Worm (Caenorhabditis elegans): Measurements from ENCODE around the gene tost-1.

DNA sequence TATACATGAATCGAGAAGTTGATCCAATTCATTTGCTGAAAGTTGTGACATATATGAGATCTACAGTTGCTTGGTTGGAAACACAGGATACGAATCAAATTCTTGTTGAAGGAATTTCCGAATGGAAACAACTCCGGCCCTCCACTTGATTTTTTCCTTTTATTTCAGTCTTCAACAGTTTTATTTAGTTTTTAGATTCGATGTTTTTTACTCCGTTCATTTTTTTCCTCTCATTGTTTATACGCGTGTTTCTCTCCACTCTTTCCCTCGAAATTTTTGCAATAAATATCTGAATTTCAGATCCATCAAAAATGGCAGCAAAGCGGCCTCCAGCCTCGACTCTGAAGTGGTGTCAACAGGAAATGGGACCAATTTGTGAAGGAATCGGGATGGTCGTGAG is 15.0 kb downstream of the tost-1 start, which contains the start of gene coq-8:
- TF ChIP-seq hlh-30 (tag; optimal IDR thresholded peaks at IDR 0.05; ENCODE audit: insufficient read depth) (no peak), hlh-6 (tag; optimal IDR thresholded peaks at IDR 0.05) (no peak), dve-1 (tag; optimal IDR thresholded peaks at IDR 0.05) (no peak), rnt-1 (tag; optimal IDR thresholded peaks at IDR 0.05) (no peak), unc-86 (tag; optimal IDR thresholded peaks at IDR 0.05) (no peak), nhr-11 (tag; optimal IDR thresholded peaks at IDR 0.05) (no peak), ceh-48 (tag; optimal IDR thresholded peaks at IDR 0.05) (no peak), elt-2 (tag; optimal IDR thresholded peaks at IDR 0.05) (no peak), dmd-4 (tag; optimal IDR thresholded peaks at IDR 0.05; ENCODE audit: borderline replicate concordance) (no peak), ama-1 (optimal IDR thresholded peaks at IDR 0.05) (no peak), F13H6.1 (tag; optimal IDR thresholded peaks at IDR 0.05) (no peak), sdc-2 (tag; optimal IDR thresholded peaks at IDR 0.05) (no peak), nfya-1 (tag; optimal IDR thresholded peaks at IDR 0.05) (no peak)

Measured in whole organism, late embryonic.